Worm (Caenorhabditis elegans) whole organism, L3 larva: ENCODE measurements around the gene Y51H4A.937.

Source experiments
- ZK546.5 ChIP-seq: sonication (generic microtip); optimal IDR thresholded peaks from 2 replicates; lab custom pipeline; 2017; ENCODE audit warnings: missing biosample characterization, missing genetic modification characterization
- ama-1 ChIP-seq: fragments of 150-350 bp; optimal IDR thresholded peaks from 2 replicates; lab custom pipeline; 2018
- elt-2 ChIP-seq: sonication (generic microtip); optimal IDR thresholded peaks from 2 replicates; lab custom pipeline; 2016; ENCODE audit warnings: missing genetic modification reagents, mild to moderate bottlenecking, missing genetic modification characterization, missing compliant biosample characterization
- elt-3 ChIP-seq, 3 experiments: fragments of 150-350 bp in 1 of 3; sonication (generic microtip) in 2 of 3; optimal IDR thresholded peaks; 2 replicates in 2 of 3; 4 replicates in 1 of 3; lab custom pipeline; 2014 to 2017; ENCODE audit warnings: missing biosample characterization in 3 of 3, missing genetic modification characterization in 3 of 3
- mdl-1 ChIP-seq: fragments of 150-350 bp; optimal IDR thresholded peaks from 2 replicates; lab custom pipeline; 2014; ENCODE audit warnings: missing biosample characterization, missing genetic modification characterization
- nhr-12 ChIP-seq: fragments of 150-350 bp; optimal IDR thresholded peaks from 2 replicates; lab custom pipeline; 2014; ENCODE audit warnings: missing biosample characterization, missing genetic modification characterization
- skn-1 ChIP-seq: fragments of 150-350 bp; optimal IDR thresholded peaks from 2 replicates; lab custom pipeline; 2014; ENCODE audit warnings: missing biosample characterization, missing genetic modification characterization
- unc-62 ChIP-seq: fragments of 150-350 bp; sonication (generic microtip); optimal IDR thresholded peaks from 4 replicates; lab custom pipeline; 2014; ENCODE audit warnings: missing biosample characterization, missing genetic modification reagents, missing genetic modification characterization

ce11 chrIV:16501855-16502254 is 26.6 kb upstream of the Y51H4A.937 start:
- TF ChIP-seq nhr-12 (tag; lab: Kevin White, UChicago) = no peak
- TF ChIP-seq unc-62 (GFP tag; lab: Kevin White, UChicago) = no peak
- peak; percentile 30 for TF ChIP-seq skn-1 (tag; lab: Kevin White, UChicago)
- no peak for TF ChIP-seq ama-1 (lab: Kevin White, UChicago)
- peak; percentile 97 for TF ChIP-seq elt-2
- TF ChIP-seq ZK546.5 (tag; lab: Kevin White, UChicago) = no peak
- no peak for TF ChIP-seq mdl-1
- no peak for TF ChIP-seq elt-3 (tag; optimal IDR thresholded peaks at IDR 0.05; lab: Kevin White, UChicago)
